Worm (Caenorhabditis elegans): Measurements from ENCODE around the gene sex-1.

Gene sex-1

ce11 chrX:10170598-10170997, 34.6 kb downstream of the sex-1 start:
- TF ChIP-seq tbx-37 (GFP tag; conservative IDR thresholded peaks at IDR 0.05) (no peak), B0310.2 (tag; optimal IDR thresholded peaks at IDR 0.05) (no peak)

- TF ChIP-seq hmg-4 (GFP tag; optimal IDR thresholded peaks at IDR 0.05) (no peak), tbx-37 (GFP tag; conservative IDR thresholded peaks at IDR 0.05) (no peak), ets-7 (tag; optimal IDR thresholded peaks at IDR 0.05) (no peak), ceh-13 (GFP tag; optimal IDR thresholded peaks at IDR 0.05) (no peak), flt-1 (GFP tag; IDR thresholded peaks at IDR 0.05) (no peak), tbx-11 (GFP tag; IDR thresholded peaks at IDR 0.05) (no peak), hmbx-1 (tag; optimal IDR thresholded peaks at IDR 0.05) (no peak), B0310.2 (tag; optimal IDR thresholded peaks at IDR 0.05) (no peak), aly-1 (tag; optimal IDR thresholded peaks at IDR 0.05) (no peak), sea-1 (GFP tag; conservative IDR thresholded peaks at IDR 0.05) (no peak), tra-4 (tag; optimal IDR thresholded peaks at IDR 0.05) (no peak), hnd-1 (tag; optimal IDR thresholded peaks at IDR 0.05) (no peak), pes-1 (GFP tag; IDR thresholded peaks at IDR 0.05) (no peak), F13C5.2 (tag; optimal IDR thresholded peaks at IDR 0.05) (no peak), scrt-1 (GFP tag; IDR thresholded peaks at IDR 0.05) (no peak), ama-1 (optimal IDR thresholded peaks at IDR 0.05) (no peak), ceh-36 (tag; optimal IDR thresholded peaks at IDR 0.05) (no peak)
Observed at ce11 chrX:10168534-10168933, 36.7 kb downstream of the sex-1 start.

- TF ChIP-seq flt-1 (GFP tag; IDR thresholded peaks at IDR 0.05): no peak
- no peak for TF ChIP-seq B0310.2 (tag; optimal IDR thresholded peaks at IDR 0.05)
- TF ChIP-seq ets-7 (tag; optimal IDR thresholded peaks at IDR 0.05): no peak
Observed at ce11 chrX:10167005-10167404, 38.2 kb downstream of the sex-1 start, which contains the start of gene rnp-9. TSS of gene rnp-9 (plus strand) at chrX:10167305.

ce11 chrX:10163212-10163611, 42.0 kb downstream of the sex-1 start:
- TF ChIP-seq B0310.2 (tag; optimal IDR thresholded peaks at IDR 0.05) (no peak), hnd-1 (tag; optimal IDR thresholded peaks at IDR 0.05) (no peak), flt-1 (GFP tag; IDR thresholded peaks at IDR 0.05) (no peak)

ce11 chrX:10162476-10162875, 42.7 kb downstream of the sex-1 start:
- no peak for TF ChIP-seq ama-1 (optimal IDR thresholded peaks at IDR 0.05)
- no peak for TF ChIP-seq hnd-1 (tag; optimal IDR thresholded peaks at IDR 0.05)
- TF ChIP-seq ets-7 (tag; optimal IDR thresholded peaks at IDR 0.05): no peak
- no peak for TF ChIP-seq hmbx-1 (tag; optimal IDR thresholded peaks at IDR 0.05)
- no peak for TF ChIP-seq ceh-36 (tag; optimal IDR thresholded peaks at IDR 0.05)
- no peak for TF ChIP-seq F13C5.2 (tag; optimal IDR thresholded peaks at IDR 0.05)
- TF ChIP-seq tbx-37 (GFP tag; conservative IDR thresholded peaks at IDR 0.05): no peak
- TF ChIP-seq ceh-13 (GFP tag; optimal IDR thresholded peaks at IDR 0.05): no peak
- TF ChIP-seq pes-1 (GFP tag; IDR thresholded peaks at IDR 0.05): no peak
- TF ChIP-seq sea-1 (GFP tag; conservative IDR thresholded peaks at IDR 0.05): no peak
- TF ChIP-seq tra-4 (tag; optimal IDR thresholded peaks at IDR 0.05): no peak
- no peak for TF ChIP-seq tbx-11 (GFP tag; IDR thresholded peaks at IDR 0.05)
- TF ChIP-seq hmg-4 (GFP tag; optimal IDR thresholded peaks at IDR 0.05): no peak

- no peak for TF ChIP-seq ets-7 (tag; optimal IDR thresholded peaks at IDR 0.05)
- no peak for TF ChIP-seq tbx-11 (GFP tag; IDR thresholded peaks at IDR 0.05)
- no peak for TF ChIP-seq tra-4 (tag; optimal IDR thresholded peaks at IDR 0.05)
- no peak for TF ChIP-seq flt-1 (GFP tag; IDR thresholded peaks at IDR 0.05)
- no peak for TF ChIP-seq hnd-1 (tag; optimal IDR thresholded peaks at IDR 0.05)
- TF ChIP-seq tbx-37 (GFP tag; conservative IDR thresholded peaks at IDR 0.05): no peak
- TF ChIP-seq B0310.2 (tag; optimal IDR thresholded peaks at IDR 0.05): no peak
- TF ChIP-seq pes-1 (GFP tag; IDR thresholded peaks at IDR 0.05): no peak
- TF ChIP-seq aly-1 (tag; optimal IDR thresholded peaks at IDR 0.05): no peak
- TF ChIP-seq ceh-36 (tag; optimal IDR thresholded peaks at IDR 0.05): no peak
- no peak for TF ChIP-seq F13C5.2 (tag; optimal IDR thresholded peaks at IDR 0.05)
- no peak for TF ChIP-seq scrt-1 (GFP tag; IDR thresholded peaks at IDR 0.05)
- TF ChIP-seq hmg-4 (GFP tag; optimal IDR thresholded peaks at IDR 0.05): no peak
- TF ChIP-seq ama-1 (optimal IDR thresholded peaks at IDR 0.05): no peak
- TF ChIP-seq hmbx-1 (tag; optimal IDR thresholded peaks at IDR 0.05): no peak
- no peak for TF ChIP-seq ceh-13 (GFP tag; optimal IDR thresholded peaks at IDR 0.05)
- TF ChIP-seq sea-1 (GFP tag; conservative IDR thresholded peaks at IDR 0.05): no peak
Observed at ce11 chrX:10160097-10160677, 45.0 kb downstream of the sex-1 start, which contains the start of gene F09B9.4. TSS of gene F09B9.4 (plus strand) at chrX:10160627.

- no peak for TF ChIP-seq pes-1 (GFP tag; IDR thresholded peaks at IDR 0.05)
- no peak for TF ChIP-seq hmbx-1 (tag; optimal IDR thresholded peaks at IDR 0.05)
- no peak for TF ChIP-seq tbx-11 (GFP tag; IDR thresholded peaks at IDR 0.05)
- no peak for TF ChIP-seq tra-4 (tag; optimal IDR thresholded peaks at IDR 0.05)
- TF ChIP-seq aly-1 (tag; optimal IDR thresholded peaks at IDR 0.05): no peak
- no peak for TF ChIP-seq F13C5.2 (tag; optimal IDR thresholded peaks at IDR 0.05)
- TF ChIP-seq hmg-4 (GFP tag; optimal IDR thresholded peaks at IDR 0.05): peak; percentile 59
- no peak for TF ChIP-seq flt-1 (GFP tag; IDR thresholded peaks at IDR 0.05)
- no peak for TF ChIP-seq scrt-1 (GFP tag; IDR thresholded peaks at IDR 0.05)
Observed at ce11 chrX:10158716-10159115, 46.5 kb downstream of the sex-1 start, which contains the start of gene erd-2.1. TSS of gene erd-2.1 (minus strand) at chrX:10158829.

ce11 chrX:10155127-10155526, 50.1 kb downstream of the sex-1 start:
- no peak for TF ChIP-seq hmbx-1 (tag; optimal IDR thresholded peaks at IDR 0.05)
- TF ChIP-seq F13C5.2 (tag; optimal IDR thresholded peaks at IDR 0.05): no peak
- no peak for TF ChIP-seq ceh-36 (tag; optimal IDR thresholded peaks at IDR 0.05)
- TF ChIP-seq B0310.2 (tag; optimal IDR thresholded peaks at IDR 0.05): no peak
- no peak for TF ChIP-seq aly-1 (tag; optimal IDR thresholded peaks at IDR 0.05)
- no peak for TF ChIP-seq hmg-4 (GFP tag; optimal IDR thresholded peaks at IDR 0.05)
- TF ChIP-seq tbx-37 (GFP tag; conservative IDR thresholded peaks at IDR 0.05): no peak
- TF ChIP-seq flt-1 (GFP tag; IDR thresholded peaks at IDR 0.05): no peak
- no peak for TF ChIP-seq sea-1 (GFP tag; conservative IDR thresholded peaks at IDR 0.05)
- no peak for TF ChIP-seq ets-7 (tag; optimal IDR thresholded peaks at IDR 0.05)
- no peak for TF ChIP-seq tra-4 (tag; optimal IDR thresholded peaks at IDR 0.05)
- TF ChIP-seq tbx-11 (GFP tag; IDR thresholded peaks at IDR 0.05): no peak
- TF ChIP-seq ama-1 (optimal IDR thresholded peaks at IDR 0.05): no peak
- TF ChIP-seq pes-1 (GFP tag; IDR thresholded peaks at IDR 0.05): no peak
- no peak for TF ChIP-seq ceh-13 (GFP tag; optimal IDR thresholded peaks at IDR 0.05)
- no peak for TF ChIP-seq hnd-1 (tag; optimal IDR thresholded peaks at IDR 0.05)
